Worm (Caenorhabditis elegans) whole organism, L4 larva: ENCODE data around the gene clc-13.

Experiments used
- D1046.2 ChIP-seq: fragments of 200-800 bp; sonication (Bioruptor generic); IDR thresholded peaks from 2 replicates; pipeline ENCODE4 v1.3.6; 2022; ENCODE audit warnings: missing genetic modification characterization, missing compliant biosample characterization
- F26F4.8 ChIP-seq: fragments of 200-800 bp; sonication (Bioruptor generic); conservative IDR thresholded peaks from 2 replicates; pipeline ENCODE4 v1.3.6; 2022; ENCODE audit warnings: missing genetic modification characterization, missing compliant biosample characterization
- F37D6.2 ChIP-seq: sonication (generic microtip); optimal IDR thresholded peaks from 2 replicates; lab custom pipeline; 2016; ENCODE audit warnings: mild to moderate bottlenecking, missing genetic modification characterization, missing compliant biosample characterization
- F44E2.7 ChIP-seq: fragments of 200-800 bp; sonication (Bioruptor generic); IDR thresholded peaks from 2 replicates; pipeline ENCODE4 v2.1.2; 2022; ENCODE audit warnings: missing genetic modification characterization, missing compliant biosample characterization
- R02D3.7 ChIP-seq: fragments of 150-350 bp; sonication (generic microtip); optimal IDR thresholded peaks from 3 replicates; lab custom pipeline; 2014; ENCODE audit warnings: missing biosample characterization, missing genetic modification characterization
- T20F7.1 ChIP-seq: fragments of 200-800 bp; sonication (Bioruptor generic); optimal IDR thresholded peaks from 2 replicates; lab custom pipeline; 2018; ENCODE audit warnings: mild to moderate bottlenecking, missing genetic modification characterization, missing compliant biosample characterization
- Y48G9A.11 ChIP-seq: fragments of 200-800 bp; sonication (Bioruptor generic); IDR thresholded peaks from 2 replicates; pipeline ENCODE4 v1.3.6; 2022; ENCODE audit warnings: missing genetic modification reagents, missing genetic modification characterization, missing compliant biosample characterization
- ama-1 ChIP-seq: fragments of 150-350 bp; optimal IDR thresholded peaks from 2 replicates; lab custom pipeline; 2014; ENCODE audit warnings: inconsistent platforms, mixed read lengths
- dmd-6 ChIP-seq: fragments of 200-800 bp; sonication (Bioruptor generic); IDR thresholded peaks from 2 replicates; pipeline ENCODE4 v1.3.6; 2022; ENCODE audit warnings: missing genetic modification reagents, missing genetic modification characterization, missing compliant biosample characterization
- egl-43 ChIP-seq: fragments of 200-800 bp; sonication (Bioruptor generic); IDR thresholded peaks from 2 replicates; pipeline ENCODE4 v1.3.6; 2022; ENCODE audit warnings: missing genetic modification reagents, missing genetic modification characterization, missing compliant biosample characterization
- fkh-10 ChIP-seq: fragments of 150-350 bp; optimal IDR thresholded peaks from 2 replicates; lab custom pipeline; 2014; ENCODE audit warnings: missing biosample characterization, missing genetic modification reagents, missing genetic modification characterization
- fos-1 ChIP-seq: fragments of 150-350 bp; optimal IDR thresholded peaks from 2 replicates; lab custom pipeline; 2014; ENCODE audit warnings: missing biosample characterization, missing genetic modification characterization
- gei-8 ChIP-seq: fragments of 200-800 bp; sonication (Bioruptor generic); optimal IDR thresholded peaks from 2 replicates; lab custom pipeline; 2018; ENCODE audit warnings: mild to moderate bottlenecking, missing genetic modification characterization, missing compliant biosample characterization
- hmg-1.1 ChIP-seq: fragments of 200-800 bp; sonication (Bioruptor generic); IDR thresholded peaks from 2 replicates; pipeline ENCODE4 v1.3.6; 2022; ENCODE audit warnings: missing genetic modification reagents, missing genetic modification characterization, missing compliant biosample characterization
- jun-1 ChIP-seq: fragments of 150-350 bp; optimal IDR thresholded peaks from 2 replicates; lab custom pipeline; 2014; ENCODE audit warnings: missing biosample characterization, missing genetic modification reagents, missing genetic modification characterization
- lin-15B ChIP-seq: fragments of 150-350 bp; sonication (generic microtip); optimal IDR thresholded peaks from 3 replicates; lab custom pipeline; 2014; ENCODE audit warnings: missing biosample characterization, missing genetic modification characterization
- lin-29 ChIP-seq: fragments of 200-800 bp; sonication (Bioruptor generic); IDR thresholded peaks from 2 replicates; pipeline ENCODE4 v1.3.6; 2022; ENCODE audit warnings: missing genetic modification reagents, missing genetic modification characterization, missing compliant biosample characterization
- lin-38 ChIP-seq: fragments of 200-800 bp; sonication (Bioruptor generic); IDR thresholded peaks from 2 replicates; pipeline ENCODE4 v1.3.6; 2022; ENCODE audit warnings: missing genetic modification reagents, missing genetic modification characterization, missing compliant biosample characterization
- lin-39 ChIP-seq: fragments of 150-350 bp; optimal IDR thresholded peaks from 2 replicates; lab custom pipeline; 2014; ENCODE audit warnings: missing biosample characterization, missing genetic modification reagents, missing genetic modification characterization
- mdl-1 ChIP-seq, 2 experiments: fragments of 150-350 bp in 1 of 2; sonication (generic microtip) in 1 of 2; optimal IDR thresholded peaks; 2 replicates each; lab custom pipeline; 2014 to 2017; ENCODE audit warnings: missing biosample characterization in 2 of 2, missing genetic modification characterization in 2 of 2
- mep-1 ChIP-seq: fragments of 150-350 bp; sonication (generic microtip); optimal IDR thresholded peaks from 3 replicates; lab custom pipeline; 2014; ENCODE audit warnings: missing biosample characterization, missing genetic modification characterization
- mxl-3 ChIP-seq: fragments of 200-800 bp; sonication (Bioruptor generic); optimal IDR thresholded peaks from 2 replicates; lab custom pipeline; 2018; ENCODE audit warnings: mild to moderate bottlenecking, missing genetic modification characterization, missing compliant biosample characterization
- nhr-11 ChIP-seq: fragments of 150-350 bp; optimal IDR thresholded peaks from 2 replicates; lab custom pipeline; 2014; ENCODE audit warnings: missing biosample characterization, missing genetic modification characterization
- nhr-237 ChIP-seq: sonication (generic microtip); optimal IDR thresholded peaks from 2 replicates; lab custom pipeline; 2017; ENCODE audit warnings: missing biosample characterization, missing genetic modification characterization
- nhr-28 ChIP-seq: fragments of 150-350 bp; optimal IDR thresholded peaks from 2 replicates; lab custom pipeline; 2014; ENCODE audit warnings: missing biosample characterization, missing genetic modification characterization
- nhr-42 ChIP-seq: fragments of 200-800 bp; sonication (Bioruptor generic); IDR thresholded peaks from 2 replicates; pipeline ENCODE4 v1.3.6; 2022; ENCODE audit warnings: missing genetic modification characterization, missing compliant biosample characterization
- nhr-48 ChIP-seq: sonication (generic microtip); optimal IDR thresholded peaks from 2 replicates; lab custom pipeline; 2016; ENCODE audit warnings: mild to moderate bottlenecking, missing genetic modification characterization, missing compliant biosample characterization
- php-3 ChIP-seq: fragments of 200-800 bp; sonication (Bioruptor generic); IDR thresholded peaks from 2 replicates; pipeline ENCODE4 v1.3.6; 2022; ENCODE audit warnings: missing genetic modification reagents, missing genetic modification characterization, missing compliant biosample characterization
- saeg-2 ChIP-seq: fragments of 200-800 bp; sonication (Bioruptor generic); IDR thresholded peaks from 2 replicates; pipeline ENCODE4 v1.3.6; 2022; ENCODE audit warnings: missing genetic modification reagents, missing genetic modification characterization, missing compliant biosample characterization
- set-16 ChIP-seq: fragments of 200-800 bp; sonication (Bioruptor generic); IDR thresholded peaks from 2 replicates; pipeline ENCODE4 v1.3.6; 2022; ENCODE audit warnings: missing genetic modification reagents, missing genetic modification characterization, missing compliant biosample characterization
- skn-1 ChIP-seq: fragments of 150-350 bp; optimal IDR thresholded peaks from 2 replicates; lab custom pipeline; 2014; ENCODE audit warnings: missing biosample characterization, missing genetic modification characterization
- tra-1 ChIP-seq: fragments of 200-800 bp; sonication (Bioruptor generic); IDR thresholded peaks from 2 replicates; pipeline ENCODE4 v1.3.6; 2022; ENCODE audit warnings: missing genetic modification reagents, missing genetic modification characterization, missing compliant biosample characterization
- unc-62 ChIP-seq, 3 experiments: fragments of 150-350 bp in 1 of 3; sonication (generic microtip); optimal IDR thresholded peaks in 2 of 3; peaks in 1 of 3; 1 replicate in 1 of 3; 2 replicates in 2 of 3; lab custom pipeline; 2014 to 2017; ENCODE audit warnings: missing biosample characterization in 3 of 3, missing genetic modification characterization in 3 of 3, missing genetic modification reagents in 3 of 3, missing genotype in 1 of 3
- zag-1 ChIP-seq: fragments of 150-350 bp; optimal IDR thresholded peaks from 2 replicates; lab custom pipeline; 2014; ENCODE audit warnings: missing biosample characterization, missing genetic modification characterization

The clc-13 gene

ce11 chrV:17021361-17021760 lies 7.2 kb downstream of the clc-13 start, which contains the start of gene F49H6.12:
F49H6.12 (minus strand) TSS chrV:17021461.
- TF ChIP-seq D1046.2 (GFP tag; lab: Robert Waterston, UW) (no peak), Y48G9A.11 (GFP tag; lab: Robert Waterston, UW) (no peak)

ce11 chrV:17022100-17022499 lies 7.9 kb downstream of the clc-13 start:
- TF ChIP-seq egl-43 (GFP tag; lab: Robert Waterston, UW): 0 out of 2 replicates have a peak, but pooled peaks have one; percentile 34
- TF ChIP-seq nhr-42 (GFP tag; lab: Robert Waterston, UW): peak; percentile 36; the same call in 1 of the 2 replicates
- TF ChIP-seq set-16 (GFP tag; lab: Robert Waterston, UW): peak; percentile 92
- TF ChIP-seq, all 104 proteins: peak for 3; not testable (repeated sequence) for 101

- TF ChIP-seq nhr-48 (no peak), dmd-6 (GFP tag; lab: Robert Waterston, UW) (peak; percentile 52), lin-15B (tag; lab: Kevin White, UChicago) (no peak), fkh-10 (no peak), lin-39 (no peak), nhr-28 (tag; lab: Kevin White, UChicago) (peak; percentile 64), php-3 (GFP tag; lab: Robert Waterston, UW) (peak; percentile 67; the same call in 1 of the 2 replicates), nhr-11 (tag; lab: Kevin White, UChicago) (no peak), mep-1 (tag; lab: Kevin White, UChicago) (no peak)
Measured at ce11 chrV:17022613-17023322, 8.6 kb downstream of the clc-13 start, which contains the start of the genes F49H6.8 and F49H6.5. F49H6.8 (minus strand) TSS chrV:17022663. F49H6.5 (plus strand) TSS chrV:17023241.

ce11 chrV:17026289-17026688 lies 12.1 kb downstream of the clc-13 start, which contains the start of gene F49H6.15:
F49H6.15 (minus strand) TSS chrV:17026389.
- TF ChIP-seq skn-1 (tag; lab: Kevin White, UChicago): no peak
- TF ChIP-seq gei-8 (GFP tag; lab: Kevin White, UChicago): no peak
- TF ChIP-seq unc-62 (GFP tag; optimal IDR thresholded peaks at IDR 0.05 in 1 of 2; lab: Kevin White, UChicago): no peak
- no peak for TF ChIP-seq unc-62 (tag; optimal IDR thresholded peaks at IDR 0.05; lab: Kevin White, UChicago)
- TF ChIP-seq tra-1 (GFP tag; lab: Robert Waterston, UW): no peak
- TF ChIP-seq nhr-237: no peak
- TF ChIP-seq lin-29: no peak
- TF ChIP-seq jun-1 (tag; lab: Kevin White, UChicago): no peak
- TF ChIP-seq lin-38: no peak
- TF ChIP-seq ama-1 (lab: Kevin White, UChicago): no peak
- no peak for TF ChIP-seq zag-1 (tag; lab: Kevin White, UChicago)

ce11 chrV:17030430-17030829 lies 16.2 kb downstream of the clc-13 start:
- no peak for TF ChIP-seq F37D6.2
- no peak for TF ChIP-seq saeg-2 (GFP tag; lab: Robert Waterston, UW)
- TF ChIP-seq R02D3.7: no peak
- TF ChIP-seq ama-1 (lab: Kevin White, UChicago): no peak
- TF ChIP-seq mep-1 (tag; lab: Kevin White, UChicago): no peak
- TF ChIP-seq mdl-1 (tag; optimal IDR thresholded peaks at IDR 0.05; lab: Kevin White, UChicago): no peak
- no peak for TF ChIP-seq F44E2.7 (GFP tag; lab: Robert Waterston, UW)
- TF ChIP-seq F26F4.8 (GFP tag; lab: Robert Waterston, UW): no peak
- no peak for TF ChIP-seq T20F7.1 (GFP tag; lab: Kevin White, UChicago)
- TF ChIP-seq mxl-3: no peak
- TF ChIP-seq dmd-6 (GFP tag; lab: Robert Waterston, UW): no peak
- TF ChIP-seq egl-43 (GFP tag; lab: Robert Waterston, UW): no peak
- no peak for TF ChIP-seq fos-1 (tag; lab: Kevin White, UChicago)
- no peak for TF ChIP-seq lin-39
- no peak for TF ChIP-seq skn-1 (tag; lab: Kevin White, UChicago)
- TF ChIP-seq hmg-1.1 (GFP tag; lab: Robert Waterston, UW): no peak
